Worm (Caenorhabditis elegans) whole organism, L3 larva: Measurements from ENCODE around the gene oac-11.

Experiments
- ceh-82 ChIP-seq: fragments of 150-350 bp; optimal IDR thresholded peaks from 2 replicates; lab custom pipeline; 2014; ENCODE audit warnings: missing biosample characterization, missing genetic modification characterization
- elt-2 ChIP-seq: sonication (generic microtip); optimal IDR thresholded peaks from 2 replicates; lab custom pipeline; 2016; ENCODE audit warnings: missing genetic modification reagents, mild to moderate bottlenecking, missing genetic modification characterization, missing compliant biosample characterization
- fos-1 ChIP-seq: fragments of 150-350 bp; optimal IDR thresholded peaks from 2 replicates; lab custom pipeline; 2014; ENCODE audit warnings: missing biosample characterization, missing genetic modification characterization
- jun-1 ChIP-seq: fragments of 150-350 bp; optimal IDR thresholded peaks from 2 replicates; lab custom pipeline; 2014; ENCODE audit warnings: missing biosample characterization, missing genetic modification reagents, missing genetic modification characterization
- lin-15B ChIP-seq: fragments of 150-350 bp; optimal IDR thresholded peaks from 2 replicates; lab custom pipeline; 2014; ENCODE audit warnings: missing biosample characterization, missing genetic modification characterization
- lin-39 ChIP-seq: fragments of 150-350 bp; optimal IDR thresholded peaks from 2 replicates; lab custom pipeline; 2018; ENCODE audit warnings: missing biosample characterization, missing genetic modification reagents, missing genetic modification characterization
- nfya-1 ChIP-seq: sonication (generic microtip); optimal IDR thresholded peaks from 2 replicates; lab custom pipeline; 2017; ENCODE audit warnings: missing genetic modification characterization, mild to moderate bottlenecking, missing compliant biosample characterization, antibody characterized with exemption, moderate library complexity; ENCODE audit not compliant: insufficient read depth
- nhr-237 ChIP-seq: fragments of 150-350 bp; optimal IDR thresholded peaks from 2 replicates; lab custom pipeline; 2014; ENCODE audit warnings: missing biosample characterization, missing genetic modification characterization
- nhr-28 ChIP-seq: fragments of 150-350 bp; optimal IDR thresholded peaks from 2 replicates; lab custom pipeline; 2014; ENCODE audit warnings: missing biosample characterization, missing genetic modification characterization
- pha-4 ChIP-seq: fragments of 150-350 bp; optimal IDR thresholded peaks from 2 replicates; lab custom pipeline; 2014; ENCODE audit warnings: missing biosample characterization, missing genetic modification reagents, missing genetic modification characterization
- sea-2 ChIP-seq: fragments of 150-350 bp; sonication (generic microtip); optimal IDR thresholded peaks from 4 replicates; lab custom pipeline; 2014; ENCODE audit warnings: missing biosample characterization, missing genetic modification reagents, missing genetic modification characterization
- snpc-4 ChIP-seq: fragments of 150-350 bp; optimal IDR thresholded peaks from 2 replicates; lab custom pipeline; 2014; ENCODE audit warnings: missing biosample characterization, missing genetic modification characterization
- tbx-2 ChIP-seq: sonication (generic microtip); optimal IDR thresholded peaks from 2 replicates; lab custom pipeline; 2016; ENCODE audit warnings: mild to moderate bottlenecking, missing genetic modification characterization, missing compliant biosample characterization

DNA sequence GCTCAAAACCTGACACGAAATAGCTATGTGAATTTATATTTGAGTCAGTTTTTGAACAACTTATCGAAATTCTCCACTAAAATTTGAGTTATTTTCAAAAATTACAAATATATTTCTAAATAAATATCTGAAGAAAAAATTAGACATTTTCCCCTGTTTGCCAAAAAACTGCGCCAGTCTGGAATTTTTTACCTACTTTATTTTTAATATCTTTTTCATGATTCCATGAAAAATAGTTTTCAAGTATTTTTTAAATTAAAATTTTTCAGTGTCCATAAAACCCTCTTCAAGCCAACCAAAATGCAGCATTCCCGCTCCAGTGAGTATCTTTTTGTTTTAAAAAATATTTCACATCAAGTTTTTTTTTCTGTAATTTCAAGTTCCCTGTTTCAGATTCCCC is 30.4 kb upstream of the oac-11 start, which contains the start of gene F53C3.8:
- TF ChIP-seq fos-1 (tag; lab: Kevin White, UChicago) (no peak), nhr-28 (no peak), pha-4 (no peak), elt-2 (no peak), nfya-1 (tag; lab: Kevin White, UChicago) (no peak), nhr-237 (tag; lab: Kevin White, UChicago) (no peak), sea-2 (GFP tag; lab: Kevin White, UChicago) (no peak), lin-15B (tag; lab: Kevin White, UChicago) (no peak), snpc-4 (tag; lab: Kevin White, UChicago) (no peak), ceh-82 (no peak), lin-39 (tag; lab: Kevin White, UChicago) (no peak), jun-1 (tag; lab: Kevin White, UChicago) (no peak), tbx-2 (no peak)
